Worm (Caenorhabditis elegans) whole organism, young adult: ENCODE results near the gene F25B4.4.
"Not testable (repeated sequence)": the region's sequence is repeated elsewhere in the genome, so short reads cannot be mapped to it uniquely, and the experiment has no call there.

Experiments used
- D2030.7 ChIP-seq: fragments of 200-800 bp; sonication (Bioruptor generic); IDR thresholded peaks from 2 replicates; pipeline ENCODE4 v1.3.6; 2022; ENCODE audit warnings: missing genetic modification reagents, missing genetic modification characterization, missing compliant biosample characterization
- F33H1.4 ChIP-seq: fragments of 200-800 bp; sonication (Bioruptor generic); IDR thresholded peaks from 2 replicates; pipeline ENCODE4 v1.3.6; 2022; ENCODE audit warnings: missing genetic modification reagents, missing genetic modification characterization, missing compliant biosample characterization
- F37B4.10 ChIP-seq: fragments of 200-800 bp; sonication (Bioruptor generic); IDR thresholded peaks from 2 replicates; pipeline ENCODE4 v1.3.6; 2022; ENCODE audit warnings: missing genetic modification characterization, missing compliant biosample characterization
- F39B2.1 ChIP-seq: fragments of 200-800 bp; sonication (Bioruptor generic); IDR thresholded peaks from 2 replicates; pipeline ENCODE4 v1.3.6; 2022; ENCODE audit warnings: missing genetic modification reagents, missing genetic modification characterization, missing compliant biosample characterization
- K11D2.4 ChIP-seq: fragments of 200-800 bp; sonication (Bioruptor generic); IDR thresholded peaks from 2 replicates; pipeline ENCODE4 v1.3.6; 2022; ENCODE audit warnings: missing genetic modification reagents, missing genetic modification characterization, missing compliant biosample characterization
- T07F8.4 ChIP-seq: sonication (generic microtip); optimal IDR thresholded peaks from 2 replicates; lab custom pipeline; 2016; ENCODE audit warnings: mild to moderate bottlenecking, missing genetic modification characterization, moderate library complexity, missing compliant biosample characterization
- akir-1 ChIP-seq: fragments of 200-800 bp; sonication (Bioruptor generic); optimal IDR thresholded peaks from 2 replicates; lab custom pipeline; 2018; ENCODE audit warnings: mild to moderate bottlenecking, missing genetic modification characterization, moderate library complexity, missing compliant biosample characterization
- aptf-3 ChIP-seq: fragments of 200-800 bp; sonication (Bioruptor generic); IDR thresholded peaks from 2 replicates; pipeline ENCODE4 v1.3.6; 2022; ENCODE audit warnings: missing genetic modification characterization, missing compliant biosample characterization
- atf-7 ChIP-seq: sonication (generic microtip); optimal IDR thresholded peaks from 2 replicates; lab custom pipeline; 2017; ENCODE audit warnings: mild to moderate bottlenecking, missing genetic modification characterization, missing compliant biosample characterization
- attf-3 ChIP-seq: fragments of 200-800 bp; sonication (Bioruptor generic); conservative IDR thresholded peaks from 2 replicates; pipeline ENCODE4 v1.3.6; 2022; ENCODE audit warnings: missing genetic modification reagents, missing genetic modification characterization, missing compliant biosample characterization
- attf-5 ChIP-seq: fragments of 200-800 bp; sonication (Bioruptor generic); optimal IDR thresholded peaks from 2 replicates; lab custom pipeline; 2018; ENCODE audit warnings: mild to moderate bottlenecking, missing genetic modification characterization, missing compliant biosample characterization
- ccch-3 ChIP-seq: fragments of 200-800 bp; sonication (Bioruptor generic); optimal IDR thresholded peaks from 2 replicates; lab custom pipeline; 2018; ENCODE audit warnings: mild to moderate bottlenecking, missing genetic modification characterization, missing compliant biosample characterization
- ceh-58 ChIP-seq: fragments of 200-800 bp; sonication (Bioruptor generic); IDR thresholded peaks from 2 replicates; pipeline ENCODE4 v1.3.6; 2022; ENCODE audit warnings: missing genetic modification characterization, missing compliant biosample characterization
- dpff-1 ChIP-seq: sonication (generic microtip); optimal IDR thresholded peaks from 2 replicates; lab custom pipeline; 2017; ENCODE audit warnings: mild to moderate bottlenecking, missing genetic modification characterization, missing compliant biosample characterization
- efl-1 ChIP-seq: fragments of 150-350 bp; optimal IDR thresholded peaks from 2 replicates; lab custom pipeline; 2014; ENCODE audit warnings: missing biosample characterization, missing genetic modification reagents, missing genetic modification characterization
- ets-4 ChIP-seq: fragments of 200-800 bp; sonication (Bioruptor generic); optimal IDR thresholded peaks from 2 replicates; lab custom pipeline; 2018; ENCODE audit warnings: mild to moderate bottlenecking, missing genetic modification characterization, missing compliant biosample characterization
- fkh-3 ChIP-seq: sonication (generic microtip); optimal IDR thresholded peaks from 2 replicates; lab custom pipeline; 2016; ENCODE audit warnings: mild to moderate bottlenecking, missing genetic modification characterization, missing compliant biosample characterization
- hmg-20 ChIP-seq: fragments of 200-800 bp; sonication (Bioruptor generic); IDR thresholded peaks from 2 replicates; pipeline ENCODE4 v1.3.6; 2022; ENCODE audit warnings: missing genetic modification reagents, missing genetic modification characterization, missing compliant biosample characterization
- lin-35 ChIP-seq, 3 experiments: fragments of 150-350 bp in 2 of 3; sonication (generic microtip) in 1 of 3; optimal IDR thresholded peaks; 2 replicates each; lab custom pipeline; 2014 to 2018; ENCODE audit warnings: missing biosample characterization in 3 of 3, missing genetic modification characterization in 3 of 3, missing genetic modification reagents in 3 of 3
- lin-40 ChIP-seq: sonication (generic microtip); optimal IDR thresholded peaks from 2 replicates; lab custom pipeline; 2016; ENCODE audit warnings: missing genetic modification characterization, mild to moderate bottlenecking, missing compliant biosample characterization, missing genotype, missing genetic modification reagents
- lsl-1 ChIP-seq: fragments of 200-800 bp; sonication (Bioruptor generic); optimal IDR thresholded peaks from 2 replicates; lab custom pipeline; 2018; ENCODE audit warnings: mild to moderate bottlenecking, missing genetic modification characterization, moderate library complexity, missing compliant biosample characterization
- mes-4 ChIP-seq: sonication (generic microtip); optimal IDR thresholded peaks from 2 replicates; lab custom pipeline; 2016; ENCODE audit warnings: missing genotype, missing genetic modification characterization, missing compliant biosample characterization
- mxl-1 ChIP-seq: sonication (generic microtip); optimal IDR thresholded peaks from 2 replicates; lab custom pipeline; 2016; ENCODE audit warnings: missing genetic modification characterization, missing compliant biosample characterization
- nfyb-1 ChIP-seq: fragments of 200-800 bp; sonication (Bioruptor generic); IDR thresholded peaks from 2 replicates; pipeline ENCODE4 v1.3.6; 2022; ENCODE audit warnings: missing genetic modification reagents, missing genetic modification characterization, missing compliant biosample characterization
- nhr-120 ChIP-seq: fragments of 200-800 bp; sonication (Bioruptor generic); IDR thresholded peaks from 2 replicates; pipeline ENCODE4 v1.3.6; 2022; ENCODE audit warnings: missing genetic modification characterization, missing compliant biosample characterization
- nhr-80 ChIP-seq: sonication (generic microtip); optimal IDR thresholded peaks from 2 replicates; lab custom pipeline; 2016; ENCODE audit warnings: missing genetic modification characterization, missing compliant biosample characterization
- pbrm-1 ChIP-seq: fragments of 200-800 bp; sonication (Bioruptor generic); IDR thresholded peaks from 2 replicates; pipeline ENCODE4 v1.3.6; 2022; ENCODE audit warnings: missing genetic modification reagents, missing genetic modification characterization, missing compliant biosample characterization
- snpc-1.1 ChIP-seq: sonication (generic microtip); optimal IDR thresholded peaks from 2 replicates; lab custom pipeline; 2017; ENCODE audit warnings: missing genetic modification characterization, mild to moderate bottlenecking, missing compliant biosample characterization, antibody characterized with exemption, moderate library complexity, missing genotype, missing genetic modification reagents; ENCODE audit not compliant: insufficient read depth
- snpc-3.4 ChIP-seq: sonication (generic microtip); optimal IDR thresholded peaks from 2 replicates; lab custom pipeline; 2017; ENCODE audit warnings: missing genetic modification characterization, mild to moderate bottlenecking, missing compliant biosample characterization, antibody characterized with exemption, moderate library complexity, missing genotype, missing genetic modification reagents
- zim-3 ChIP-seq: sonication (generic microtip); optimal IDR thresholded peaks from 2 replicates; lab custom pipeline; 2017; ENCODE audit warnings: mild to moderate bottlenecking, missing genetic modification characterization, moderate library complexity, missing compliant biosample characterization
- ztf-18 ChIP-seq: sonication (generic microtip); optimal IDR thresholded peaks from 2 replicates; lab custom pipeline; 2016; ENCODE audit warnings: missing genotype, mild to moderate bottlenecking, missing genetic modification characterization, missing compliant biosample characterization
- ztf-26 ChIP-seq: sonication (generic microtip); optimal IDR thresholded peaks from 2 replicates; lab custom pipeline; 2017; ENCODE audit warnings: missing genetic modification characterization, missing compliant biosample characterization
- ztf-6 ChIP-seq: fragments of 200-800 bp; sonication (Bioruptor generic); IDR thresholded peaks from 2 replicates; pipeline ENCODE4 v1.3.6; 2022; ENCODE audit warnings: missing genetic modification reagents, missing genetic modification characterization, missing compliant biosample characterization

F25B4.4 gene

DNA sequence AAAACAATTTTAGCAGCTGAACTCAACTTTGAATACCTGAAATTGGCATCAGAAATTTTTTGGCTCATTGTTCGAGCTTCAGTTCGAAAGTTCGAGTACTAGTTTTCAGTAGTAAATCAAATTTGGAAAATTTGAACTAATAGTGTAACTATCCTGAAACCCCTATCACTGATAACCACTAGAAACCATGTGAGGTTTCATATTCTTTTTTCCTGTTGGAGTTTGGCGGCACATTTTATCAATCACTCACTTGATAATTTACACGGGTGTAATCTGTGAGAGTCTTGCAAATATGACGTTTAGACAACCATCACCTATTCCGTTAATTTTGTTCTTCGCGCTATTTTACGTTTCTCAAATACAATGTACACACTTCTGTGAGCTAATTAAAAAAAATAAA lies 37.3 kb upstream of the F25B4.4 start, which contains the start of gene C14C11.4:
C14C11.4 (plus strand) TSS at position 252 of the 400 bp plus-strand sequence.
- TF ChIP-seq ztf-6 (GFP tag; lab: Robert Waterston, UW) (no peak), nhr-80 (tag; lab: Kevin White, UChicago) (peak; percentile 86), ceh-58 (no peak), zim-3 (tag; lab: Kevin White, UChicago) (no peak), ets-4 (GFP tag; lab: Kevin White, UChicago) (peak; percentile 39), akir-1 (GFP tag; lab: Kevin White, UChicago) (no peak), mxl-1 (no peak), aptf-3 (GFP tag; lab: Robert Waterston, UW) (no peak), attf-5 (GFP tag; lab: Kevin White, UChicago) (no peak), snpc-1.1 (tag; lab: Kevin White, UChicago) (no peak)

DNA sequence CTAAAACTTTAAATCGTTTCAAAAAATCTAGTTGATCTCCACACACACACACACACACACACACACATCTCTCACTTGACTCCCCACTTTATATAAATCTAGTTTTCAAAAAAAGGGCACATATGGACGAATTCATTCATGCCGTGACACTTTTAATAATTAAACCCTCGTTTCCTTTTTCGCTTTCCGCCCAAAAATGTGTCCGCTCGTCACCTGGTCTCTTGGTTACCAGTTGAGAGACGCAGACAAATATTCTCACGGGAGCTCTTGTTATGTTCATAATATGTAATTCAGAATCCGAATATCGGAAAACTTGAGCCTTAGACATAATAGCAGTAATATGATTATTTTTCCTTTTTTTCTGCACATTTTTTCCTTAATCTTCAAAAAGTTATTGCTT lies 32.8 kb upstream of the F25B4.4 start:
- no peak for TF ChIP-seq lin-40
- TF ChIP-seq ets-4 (GFP tag; lab: Kevin White, UChicago): no peak
- no peak for TF ChIP-seq nfyb-1
- no peak for TF ChIP-seq F37B4.10 (GFP tag; lab: Robert Waterston, UW)
- TF ChIP-seq ceh-58: no peak
- no peak for TF ChIP-seq ztf-26
- no peak for TF ChIP-seq dpff-1
- TF ChIP-seq atf-7: no peak
- TF ChIP-seq mes-4 (tag; lab: Kevin White, UChicago): no peak
- TF ChIP-seq lin-35 (GFP tag; optimal IDR thresholded peaks at IDR 0.05; lab: Kevin White, UChicago): no peak
- TF ChIP-seq F39B2.1: no peak
- no peak for TF ChIP-seq T07F8.4 (tag; lab: Kevin White, UChicago)
- no peak for TF ChIP-seq ccch-3
- no peak for TF ChIP-seq pbrm-1 (GFP tag; lab: Robert Waterston, UW)
- TF ChIP-seq efl-1 (GFP tag; lab: Kevin White, UChicago): no peak
- TF ChIP-seq K11D2.4: no peak
- no peak for TF ChIP-seq nhr-120 (GFP tag; lab: Robert Waterston, UW)

DNA sequence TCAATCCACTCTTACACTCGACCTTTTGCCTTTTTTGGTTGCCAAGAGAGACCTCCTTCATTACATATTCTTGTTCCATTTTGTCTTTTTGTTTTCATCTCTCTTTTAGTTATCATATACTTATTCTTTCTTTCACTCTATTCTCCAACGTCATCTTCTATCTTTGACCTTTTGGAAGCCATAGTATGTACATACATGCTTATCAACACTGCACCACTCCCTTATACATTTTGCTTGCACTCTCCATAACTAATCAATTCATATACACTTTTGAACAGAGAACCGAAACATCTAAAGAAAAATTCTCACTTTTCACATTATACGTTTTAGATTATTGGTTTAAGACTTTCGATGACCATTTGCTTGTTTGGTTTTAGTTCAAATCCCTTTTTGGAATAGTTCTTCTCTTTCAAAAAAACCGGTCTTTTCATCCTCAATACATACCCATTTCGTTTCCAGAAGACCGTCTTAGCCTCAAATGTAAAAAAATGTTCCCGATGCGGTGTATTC lies 30.6 kb upstream of the F25B4.4 start, which contains the start of gene hex-2:
hex-2 (plus strand) TSS at position 460 of the 510 bp plus-strand sequence.
- TF ChIP-seq hmg-20 (GFP tag; lab: Robert Waterston, UW) (no peak), attf-3 (GFP tag; lab: Robert Waterston, UW) (no peak), atf-7 (no peak), nhr-80 (tag; lab: Kevin White, UChicago) (peak; percentile 29), snpc-3.4 (tag; lab: Kevin White, UChicago) (no peak)
- TF ChIP-seq, all 124 proteins: peak for 1

DNA sequence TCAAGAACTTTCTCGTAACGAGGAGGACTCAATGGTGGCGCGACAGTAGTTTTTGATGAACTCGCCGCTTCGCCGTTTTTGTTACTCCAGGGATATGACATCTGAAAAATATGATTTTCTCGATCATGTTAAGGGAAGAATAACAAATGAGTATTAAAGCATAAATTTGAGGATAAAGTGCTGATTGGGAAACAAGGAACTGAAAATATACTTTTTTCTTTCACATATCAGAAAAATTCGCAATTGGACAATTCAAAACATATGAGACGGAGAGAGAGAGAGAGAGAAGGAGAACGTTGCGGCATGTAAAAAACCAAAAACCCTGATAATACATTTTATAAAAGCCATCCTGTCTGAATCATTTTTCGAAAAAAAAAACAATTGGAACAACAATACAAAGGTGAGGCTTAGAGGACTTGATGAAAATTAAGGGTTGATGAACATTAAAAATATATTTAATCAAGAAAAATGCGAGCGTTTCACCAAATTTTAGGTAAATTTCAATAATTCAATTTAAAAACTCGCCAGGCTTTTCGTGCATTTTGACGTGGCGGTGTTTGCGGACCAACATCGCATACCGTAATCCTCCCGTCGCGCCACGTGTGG lies 24.0 kb upstream of the F25B4.4 start, which contains the start of the genes mut-14 and C14C11.2:
mut-14 (minus strand) TSS at position 101 of the 606 bp plus-strand sequence.
C14C11.2 (plus strand) TSS at position 556 of the 606 bp plus-strand sequence.
- TF ChIP-seq D2030.7 (GFP tag; lab: Robert Waterston, UW): peak; percentile 33; the same call in 1 of the 2 replicates
- TF ChIP-seq atf-7: no peak
- TF ChIP-seq lsl-1: peak; percentile 66
- peak; percentile 39 for TF ChIP-seq F33H1.4 (GFP tag; lab: Robert Waterston, UW)
- TF ChIP-seq K11D2.4: no peak

DNA sequence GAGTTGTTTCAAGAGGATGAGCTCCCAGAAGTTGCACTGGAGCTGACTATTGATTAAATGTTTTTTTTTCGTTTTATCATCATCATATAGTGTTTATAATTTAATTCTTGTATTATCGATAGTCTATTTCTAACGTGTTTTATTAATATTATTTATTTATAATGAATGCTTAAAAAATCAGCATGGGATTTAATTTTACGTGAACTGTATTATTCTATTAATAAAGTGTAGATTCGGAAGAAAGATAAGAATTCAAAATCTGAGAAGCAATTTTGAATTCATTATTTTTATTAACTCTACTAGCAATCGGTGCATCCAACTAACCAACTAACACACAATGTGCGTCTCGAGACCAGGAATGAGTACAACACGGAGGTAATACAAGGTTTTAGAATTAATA lies 21.4 kb upstream of the F25B4.4 start, which contains the start of gene C14C11.1:
C14C11.1 (plus strand) TSS at position 301 of the 400 bp plus-strand sequence.
- TF ChIP-seq efl-1 (GFP tag; lab: Kevin White, UChicago); ztf-18 (tag; lab: Kevin White, UChicago); fkh-3 (tag; lab: Kevin White, UChicago): not testable (repeated sequence)
